Worm (Caenorhabditis elegans) whole organism, L4/young adult: ENCODE measurements around the gene ssq-4.
"Not testable (repeated sequence)": the region's sequence is repeated elsewhere in the genome, so short reads cannot be mapped to it uniquely, and the experiment has no call there.

ENCODE experiments used
- W03F9.2 ChIP-seq: fragments of 150-350 bp; optimal IDR thresholded peaks from 2 replicates; lab custom pipeline; 2014; ENCODE audit warnings: missing biosample characterization, missing genetic modification characterization
- dao-5 ChIP-seq: sonication (generic microtip); optimal IDR thresholded peaks from 2 replicates; lab custom pipeline; 2016; ENCODE audit warnings: missing genotype, missing genetic modification characterization, moderate library complexity, missing compliant biosample characterization
- him-1 ChIP-seq: sonication (generic microtip); optimal IDR thresholded peaks from 2 replicates; lab custom pipeline; 2016; ENCODE audit warnings: missing genotype, missing genetic modification reagents, missing genetic modification characterization, missing compliant biosample characterization

ssq-4 gene

DNA sequence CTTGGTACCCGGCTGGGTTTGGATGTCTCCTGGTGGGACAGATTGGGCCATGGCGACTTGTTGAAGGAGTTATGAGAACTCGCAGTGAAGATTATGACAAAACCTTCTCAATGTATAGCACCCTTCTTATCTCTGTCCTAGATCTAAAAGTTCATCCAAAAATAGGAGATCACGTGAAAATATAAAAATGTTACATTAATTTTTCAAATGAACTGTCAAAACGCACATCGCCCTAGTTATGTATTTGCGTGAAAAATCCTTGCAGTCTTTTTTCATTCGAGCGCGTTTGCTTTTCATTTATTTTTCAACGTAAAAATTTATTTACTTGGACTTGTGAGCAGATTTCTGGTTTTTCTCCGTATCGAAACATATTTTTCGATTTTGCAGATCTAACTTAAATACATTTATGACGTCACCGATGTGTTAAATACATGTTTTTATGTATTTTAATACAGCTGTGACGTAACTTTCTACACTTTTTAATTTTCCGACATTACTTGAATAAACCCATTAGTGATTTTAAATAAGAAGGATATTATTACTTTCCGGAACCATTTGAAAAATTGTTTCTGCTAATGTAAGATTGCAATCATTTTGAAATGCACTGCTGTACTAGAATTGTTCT, 39.8 kb downstream of the ssq-4 start, which contains the start of gene msp-55:
msp-55 (minus strand) TSS at position 51 of the 625 bp plus-strand sequence.
- TF ChIP-seq dao-5, result no peak
- no peak for TF ChIP-seq him-1 (tag; lab: Kevin White, UChicago)
- no peak for TF ChIP-seq W03F9.2 (tag; lab: Kevin White, UChicago)

DNA sequence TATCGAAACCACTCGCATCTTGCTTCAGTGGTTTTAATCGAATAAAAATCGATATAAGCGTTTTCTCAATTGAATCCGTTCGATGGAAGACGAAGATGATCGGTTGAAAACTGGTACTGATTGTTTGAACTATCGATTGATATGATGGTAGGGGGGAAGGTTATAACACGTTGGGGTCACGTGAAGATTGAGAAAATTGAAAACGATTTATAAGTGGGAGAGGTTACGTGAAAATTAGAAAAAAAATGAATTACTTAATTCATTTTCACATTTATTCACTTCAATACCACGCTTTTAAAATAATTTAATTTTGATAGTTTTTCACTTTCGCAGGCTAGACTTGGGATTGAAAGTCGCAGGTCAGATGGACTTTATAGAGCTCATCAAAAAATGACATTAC, 44.7 kb downstream of the ssq-4 start, which contains the start of gene C09B9.7:
C09B9.7 (minus strand) TSS at position 101 of the 400 bp plus-strand sequence.
- TF ChIP-seq dao-5, result no peak
- no peak for TF ChIP-seq W03F9.2 (tag; lab: Kevin White, UChicago)
- no peak for TF ChIP-seq him-1 (tag; lab: Kevin White, UChicago)

- not testable (repeated sequence) for TF ChIP-seq dao-5; him-1 (tag; lab: Kevin White, UChicago); W03F9.2 (tag; lab: Kevin White, UChicago)
Measured at ce11 chrIV:5062278-5062677, 46.0 kb downstream of the ssq-4 start, which contains the start of gene msp-57. TSS of gene msp-57 (plus strand) at chrIV:5062578.

ce11 chrIV:5063297-5063696, 47.0 kb downstream of the ssq-4 start:
- TF ChIP-seq him-1 (tag; lab: Kevin White, UChicago), result no peak
- TF ChIP-seq dao-5, result no peak
- no peak for TF ChIP-seq W03F9.2 (tag; lab: Kevin White, UChicago)

DNA sequence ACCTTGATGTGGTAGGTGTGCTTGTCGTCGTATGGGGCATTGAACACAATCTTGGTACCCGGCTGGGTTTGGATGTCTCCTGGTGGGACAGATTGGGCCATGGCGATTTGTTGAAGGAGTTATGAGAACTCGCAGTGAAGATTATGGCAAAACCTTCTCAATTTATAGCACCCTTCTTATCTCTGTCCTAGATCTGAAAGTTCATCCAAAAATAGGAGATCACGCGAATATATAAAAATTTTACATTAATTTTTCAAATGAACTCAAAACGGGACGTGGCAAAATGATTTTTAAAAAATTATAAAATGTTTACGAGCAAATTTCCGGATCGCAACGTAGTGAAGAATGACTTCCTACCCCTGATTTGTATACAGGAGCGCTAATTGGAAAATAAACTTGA, 48.7 kb downstream of the ssq-4 start, which contains the start of gene msp-53:
msp-53 (minus strand) TSS at position 101 of the 400 bp plus-strand sequence.
- TF ChIP-seq W03F9.2 (tag; lab: Kevin White, UChicago); him-1 (tag; lab: Kevin White, UChicago); dao-5: not testable (repeated sequence)

DNA sequence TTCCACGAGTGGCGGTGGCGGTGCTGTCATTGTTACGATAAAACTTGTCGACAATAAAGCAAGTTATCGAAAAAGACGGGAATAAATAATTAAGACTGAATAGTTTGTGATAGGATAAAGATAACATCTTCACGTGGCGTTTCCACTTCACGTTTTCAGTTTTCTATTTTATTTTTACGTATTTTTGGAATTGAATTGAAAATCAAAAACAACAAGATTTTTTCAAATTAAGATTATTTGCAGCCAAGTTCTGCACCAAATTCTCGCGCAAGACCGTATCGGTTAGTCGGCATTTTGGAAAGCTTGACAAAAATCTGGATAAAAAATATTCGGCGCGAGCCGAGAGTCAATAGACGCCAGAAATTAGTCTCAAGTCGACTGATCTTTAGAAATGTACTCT, 50.6 kb downstream of the ssq-4 start, which contains the start of gene ttbk-2.2:
ttbk-2.2 (minus strand) TSS at position 101 of the 400 bp plus-strand sequence.
- TF ChIP-seq W03F9.2 (tag; lab: Kevin White, UChicago); dao-5; him-1 (tag; lab: Kevin White, UChicago): not testable (repeated sequence)
